Worm (Caenorhabditis elegans) whole organism, L3 larva: ENCODE results near the gene C25H3.11.

Experiments used
- ZK546.5 ChIP-seq: sonication (generic microtip); optimal IDR thresholded peaks from 2 replicates; lab custom pipeline; 2017; ENCODE audit warnings: missing biosample characterization, missing genetic modification characterization
- ceh-16 ChIP-seq: sonication (generic microtip); optimal IDR thresholded peaks from 2 replicates; lab custom pipeline; 2017; ENCODE audit warnings: missing biosample characterization, missing genetic modification characterization
- ceh-82 ChIP-seq: fragments of 150-350 bp; optimal IDR thresholded peaks from 2 replicates; lab custom pipeline; 2014; ENCODE audit warnings: missing biosample characterization, missing genetic modification characterization
- daf-12 ChIP-seq: fragments of 150-350 bp; optimal IDR thresholded peaks from 2 replicates; lab custom pipeline; 2014; ENCODE audit warnings: missing biosample characterization, missing genetic modification reagents, missing genetic modification characterization
- egl-27 ChIP-seq: sonication (generic microtip); optimal IDR thresholded peaks from 4 replicates; lab custom pipeline; 2017; ENCODE audit warnings: missing biosample characterization, missing genetic modification reagents, missing genetic modification characterization
- egl-5 ChIP-seq: fragments of 150-350 bp; optimal IDR thresholded peaks from 2 replicates; lab custom pipeline; 2017; ENCODE audit warnings: missing biosample characterization, missing genetic modification reagents, missing genetic modification characterization, inconsistent platforms
- elt-2 ChIP-seq: sonication (generic microtip); optimal IDR thresholded peaks from 2 replicates; lab custom pipeline; 2016; ENCODE audit warnings: missing genetic modification reagents, mild to moderate bottlenecking, missing genetic modification characterization, missing compliant biosample characterization
- elt-3 ChIP-seq, 3 experiments: fragments of 150-350 bp in 1 of 3; sonication (generic microtip) in 2 of 3; optimal IDR thresholded peaks; 2 replicates in 2 of 3; 4 replicates in 1 of 3; lab custom pipeline; 2014 to 2017; ENCODE audit warnings: missing biosample characterization in 3 of 3, missing genetic modification characterization in 3 of 3
- fkh-10 ChIP-seq: sonication (generic microtip); optimal IDR thresholded peaks from 2 replicates; lab custom pipeline; 2017; ENCODE audit warnings: missing biosample characterization, missing genetic modification reagents, missing genetic modification characterization
- fkh-2 ChIP-seq: fragments of 150-350 bp; optimal IDR thresholded peaks from 2 replicates; lab custom pipeline; 2014; ENCODE audit warnings: missing biosample characterization, missing genetic modification reagents, missing genetic modification characterization
- fos-1 ChIP-seq: fragments of 150-350 bp; optimal IDR thresholded peaks from 2 replicates; lab custom pipeline; 2014; ENCODE audit warnings: missing biosample characterization, missing genetic modification characterization
- hmg-11 ChIP-seq: sonication (generic microtip); optimal IDR thresholded peaks from 2 replicates; lab custom pipeline; 2016; ENCODE audit warnings: missing genetic modification characterization, missing compliant biosample characterization
- jun-1 ChIP-seq: fragments of 150-350 bp; optimal IDR thresholded peaks from 2 replicates; lab custom pipeline; 2014; ENCODE audit warnings: missing biosample characterization, missing genetic modification reagents, missing genetic modification characterization
- lin-15B ChIP-seq: fragments of 150-350 bp; optimal IDR thresholded peaks from 2 replicates; lab custom pipeline; 2014; ENCODE audit warnings: missing biosample characterization, missing genetic modification characterization
- lin-39 ChIP-seq: fragments of 150-350 bp; optimal IDR thresholded peaks from 2 replicates; lab custom pipeline; 2018; ENCODE audit warnings: missing biosample characterization, missing genetic modification reagents, missing genetic modification characterization
- lsy-12 ChIP-seq: sonication (generic microtip); optimal IDR thresholded peaks from 2 replicates; lab custom pipeline; 2016; ENCODE audit warnings: mild to moderate bottlenecking, missing genetic modification characterization, missing compliant biosample characterization
- mdl-1 ChIP-seq: fragments of 150-350 bp; optimal IDR thresholded peaks from 2 replicates; lab custom pipeline; 2014; ENCODE audit warnings: missing biosample characterization, missing genetic modification characterization
- mml-1 ChIP-seq: fragments of 150-350 bp; sonication (generic microtip); optimal IDR thresholded peaks from 3 replicates; lab custom pipeline; 2014; ENCODE audit warnings: missing biosample characterization, missing genetic modification characterization
- nfya-1 ChIP-seq: sonication (generic microtip); optimal IDR thresholded peaks from 2 replicates; lab custom pipeline; 2017; ENCODE audit warnings: missing genetic modification characterization, mild to moderate bottlenecking, missing compliant biosample characterization, antibody characterized with exemption, moderate library complexity; ENCODE audit not compliant: insufficient read depth
- nhr-11 ChIP-seq: fragments of 150-350 bp; optimal IDR thresholded peaks from 2 replicates; lab custom pipeline; 2014; ENCODE audit warnings: missing biosample characterization, missing genetic modification characterization
- nhr-12 ChIP-seq: fragments of 150-350 bp; optimal IDR thresholded peaks from 2 replicates; lab custom pipeline; 2014; ENCODE audit warnings: missing biosample characterization, missing genetic modification characterization
- nhr-23 ChIP-seq: fragments of 150-350 bp; optimal IDR thresholded peaks from 2 replicates; lab custom pipeline; 2014; ENCODE audit warnings: missing biosample characterization, missing genetic modification reagents, missing genetic modification characterization
- nhr-237 ChIP-seq: fragments of 150-350 bp; optimal IDR thresholded peaks from 2 replicates; lab custom pipeline; 2014; ENCODE audit warnings: missing biosample characterization, missing genetic modification characterization
- nhr-25 ChIP-seq: sonication (generic microtip); optimal IDR thresholded peaks from 2 replicates; lab custom pipeline; 2017; ENCODE audit warnings: missing biosample characterization, missing genetic modification characterization
- nhr-28 ChIP-seq: fragments of 150-350 bp; optimal IDR thresholded peaks from 2 replicates; lab custom pipeline; 2014; ENCODE audit warnings: missing biosample characterization, missing genetic modification characterization
- nhr-43 ChIP-seq: sonication (generic microtip); optimal IDR thresholded peaks from 2 replicates; lab custom pipeline; 2016; ENCODE audit warnings: mild to moderate bottlenecking, missing genetic modification characterization, missing compliant biosample characterization; ENCODE audit not compliant: poor library complexity, severe bottlenecking
- nhr-76 ChIP-seq: fragments of 150-350 bp; sonication (generic microtip); optimal IDR thresholded peaks from 5 replicates; lab custom pipeline; 2014; ENCODE audit warnings: missing biosample characterization, missing genetic modification characterization
- pha-4 ChIP-seq: fragments of 150-350 bp; optimal IDR thresholded peaks from 2 replicates; lab custom pipeline; 2014; ENCODE audit warnings: missing biosample characterization, missing genetic modification reagents, missing genetic modification characterization
- pqm-1 ChIP-seq: fragments of 150-350 bp; optimal IDR thresholded peaks from 2 replicates; lab custom pipeline; 2017; ENCODE audit warnings: missing biosample characterization, missing genetic modification characterization, inconsistent platforms
- sea-2 ChIP-seq: fragments of 150-350 bp; sonication (generic microtip); optimal IDR thresholded peaks from 4 replicates; lab custom pipeline; 2014; ENCODE audit warnings: missing biosample characterization, missing genetic modification reagents, missing genetic modification characterization
- skn-1 ChIP-seq: fragments of 150-350 bp; optimal IDR thresholded peaks from 2 replicates; lab custom pipeline; 2014; ENCODE audit warnings: missing biosample characterization, missing genetic modification characterization
- snpc-4 ChIP-seq: fragments of 150-350 bp; optimal IDR thresholded peaks from 2 replicates; lab custom pipeline; 2014; ENCODE audit warnings: missing biosample characterization, missing genetic modification characterization
- tbx-2 ChIP-seq: sonication (generic microtip); optimal IDR thresholded peaks from 2 replicates; lab custom pipeline; 2016; ENCODE audit warnings: mild to moderate bottlenecking, missing genetic modification characterization, missing compliant biosample characterization
- unc-39 ChIP-seq: sonication (generic microtip); optimal IDR thresholded peaks from 4 replicates; lab custom pipeline; 2017; ENCODE audit warnings: missing biosample characterization, missing genetic modification characterization
- unc-62 ChIP-seq: fragments of 150-350 bp; sonication (generic microtip); optimal IDR thresholded peaks from 4 replicates; lab custom pipeline; 2014; ENCODE audit warnings: missing biosample characterization, missing genetic modification reagents, missing genetic modification characterization
- zag-1 ChIP-seq: fragments of 150-350 bp; optimal IDR thresholded peaks from 2 replicates; lab custom pipeline; 2014; ENCODE audit warnings: missing biosample characterization, missing genetic modification characterization
- ztf-4 ChIP-seq: fragments of 150-350 bp; optimal IDR thresholded peaks from 2 replicates; lab custom pipeline; 2014; ENCODE audit warnings: missing biosample characterization, missing genetic modification characterization

The C25H3.11 gene

ce11 chrII:5660155-5660554 lies 28.7 kb downstream of the C25H3.11 start:
- TF ChIP-seq lsy-12 (tag; lab: Kevin White, UChicago) (no peak), nhr-12 (tag; lab: Kevin White, UChicago) (no peak), fkh-2 (no peak), fos-1 (no peak), fkh-10 (GFP tag; lab: Kevin White, UChicago) (no peak), nhr-11 (tag; lab: Kevin White, UChicago) (no peak), nhr-28 (tag; lab: Kevin White, UChicago) (no peak)

DNA sequence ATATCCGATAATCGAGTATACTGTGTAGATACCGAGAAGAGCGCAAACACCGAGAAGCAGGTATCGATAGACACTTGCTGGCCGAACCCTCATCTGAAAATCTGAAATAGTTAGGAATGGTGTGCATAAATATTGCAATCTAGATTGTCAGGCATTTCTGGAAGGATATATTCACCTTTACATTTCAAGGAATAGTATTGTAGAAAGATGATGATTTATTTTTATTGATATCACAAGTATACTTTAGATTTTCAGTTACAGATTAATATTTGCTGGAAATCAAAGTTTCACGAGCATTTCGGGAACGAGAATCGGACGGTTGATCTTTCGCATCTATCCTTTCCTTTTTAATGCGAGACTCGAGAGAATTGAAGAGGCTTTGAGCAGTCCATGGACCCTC lies 29.2 kb downstream of the C25H3.11 start, which contains the start of gene fut-3:
Gene fut-3 (minus strand): TSS at position 101 of the 400 bp plus-strand sequence.
- TF ChIP-seq tbx-2 (tag; lab: Kevin White, UChicago) (no peak), nhr-237 (tag; lab: Kevin White, UChicago) (no peak)

DNA sequence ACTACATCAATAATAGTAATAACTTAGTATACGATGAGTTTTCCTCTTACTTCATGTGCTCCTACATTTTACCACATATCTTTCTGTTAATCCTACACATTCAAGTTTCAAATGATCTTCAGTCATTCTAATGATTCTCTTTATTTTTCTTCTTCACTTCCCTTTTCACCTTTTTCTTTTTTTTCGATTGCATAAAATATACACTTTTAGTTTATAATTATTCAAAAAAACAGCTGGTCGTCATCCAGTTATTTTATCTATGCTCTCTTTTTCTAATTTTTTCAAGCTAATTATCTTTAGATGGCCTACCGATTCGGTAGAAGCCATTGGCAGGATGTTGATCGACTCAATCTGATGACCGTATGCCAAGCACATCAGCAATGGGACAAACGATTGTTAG lies 34.6 kb downstream of the C25H3.11 start, which contains the start of gene F59E12.1:
Gene F59E12.1 (plus strand): TSS at position 301 of the 400 bp plus-strand sequence.
- TF ChIP-seq mdl-1 (tag; lab: Kevin White, UChicago) (no peak), nhr-11 (tag; lab: Kevin White, UChicago) (no peak), nfya-1 (tag; lab: Kevin White, UChicago) (no peak), elt-3 (tag; optimal IDR thresholded peaks at IDR 0.05; lab: Kevin White, UChicago) (no peak)

DNA sequence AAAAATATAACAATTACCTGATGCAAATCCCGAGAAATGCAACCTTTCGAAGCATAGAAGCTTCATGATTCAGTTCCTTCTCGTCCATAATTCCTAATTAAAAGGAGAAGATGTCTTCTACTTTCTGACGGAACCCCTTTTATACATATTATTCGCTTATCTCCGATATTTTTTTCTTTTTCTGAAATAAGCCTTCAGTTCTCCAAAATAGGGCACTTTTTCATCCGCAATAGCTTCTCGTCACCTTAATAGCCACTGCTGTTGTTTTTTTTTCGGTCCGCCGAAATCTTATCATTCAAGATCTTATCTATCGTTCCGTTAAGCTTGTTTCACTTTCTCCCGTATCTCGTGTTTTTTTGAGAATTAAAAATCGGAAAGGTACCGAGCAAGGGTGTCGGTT lies 36.5 kb downstream of the C25H3.11 start, which contains the start of gene bli-2:
Gene bli-2 (minus strand): TSS at position 101 of the 400 bp plus-strand sequence.
- TF ChIP-seq mml-1: no peak
- no peak for TF ChIP-seq ztf-4 (tag; lab: Kevin White, UChicago)
- TF ChIP-seq zag-1 (tag; lab: Kevin White, UChicago): no peak
- TF ChIP-seq nhr-43 (tag; lab: Kevin White, UChicago): no peak
- TF ChIP-seq fkh-2: no peak
- no peak for TF ChIP-seq fos-1
- no peak for TF ChIP-seq ceh-82 (tag; lab: Kevin White, UChicago)
- TF ChIP-seq nhr-76: no peak
- TF ChIP-seq ceh-16 (tag; lab: Kevin White, UChicago): no peak
- TF ChIP-seq unc-62 (GFP tag; lab: Kevin White, UChicago): no peak

DNA sequence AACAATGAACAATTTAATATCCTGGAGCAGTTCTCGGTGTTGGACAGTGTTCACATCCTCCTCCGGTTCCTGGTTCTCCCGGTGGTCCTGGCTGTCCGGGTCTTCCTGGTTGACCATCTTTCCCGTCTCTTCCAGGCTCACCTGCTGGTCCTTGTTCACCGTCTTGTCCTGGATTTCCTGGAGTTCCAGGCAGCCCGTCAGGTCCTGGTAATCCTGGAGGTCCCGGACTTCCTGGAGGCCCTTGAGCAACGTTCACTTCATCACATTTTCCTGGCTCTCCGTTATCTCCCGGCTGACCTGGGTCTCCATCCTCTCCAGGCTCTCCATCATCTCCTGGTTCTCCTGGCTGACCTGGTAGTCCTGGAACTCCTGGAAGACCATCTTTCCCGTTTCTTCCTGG lies 37.4 kb downstream of the C25H3.11 start:
- TF ChIP-seq nhr-237 (tag; lab: Kevin White, UChicago) (no peak), pqm-1 (tag; lab: Kevin White, UChicago) (no peak), jun-1 (tag; lab: Kevin White, UChicago) (no peak), nhr-76 (no peak), daf-12 (tag; lab: Kevin White, UChicago) (no peak), pha-4 (tag; lab: Kevin White, UChicago) (no peak), lin-15B (no peak), skn-1 (tag; lab: Kevin White, UChicago) (no peak), sea-2 (GFP tag; lab: Kevin White, UChicago) (no peak), mdl-1 (tag; lab: Kevin White, UChicago) (no peak), unc-39 (tag; lab: Kevin White, UChicago) (no peak), zag-1 (tag; lab: Kevin White, UChicago) (no peak)

DNA sequence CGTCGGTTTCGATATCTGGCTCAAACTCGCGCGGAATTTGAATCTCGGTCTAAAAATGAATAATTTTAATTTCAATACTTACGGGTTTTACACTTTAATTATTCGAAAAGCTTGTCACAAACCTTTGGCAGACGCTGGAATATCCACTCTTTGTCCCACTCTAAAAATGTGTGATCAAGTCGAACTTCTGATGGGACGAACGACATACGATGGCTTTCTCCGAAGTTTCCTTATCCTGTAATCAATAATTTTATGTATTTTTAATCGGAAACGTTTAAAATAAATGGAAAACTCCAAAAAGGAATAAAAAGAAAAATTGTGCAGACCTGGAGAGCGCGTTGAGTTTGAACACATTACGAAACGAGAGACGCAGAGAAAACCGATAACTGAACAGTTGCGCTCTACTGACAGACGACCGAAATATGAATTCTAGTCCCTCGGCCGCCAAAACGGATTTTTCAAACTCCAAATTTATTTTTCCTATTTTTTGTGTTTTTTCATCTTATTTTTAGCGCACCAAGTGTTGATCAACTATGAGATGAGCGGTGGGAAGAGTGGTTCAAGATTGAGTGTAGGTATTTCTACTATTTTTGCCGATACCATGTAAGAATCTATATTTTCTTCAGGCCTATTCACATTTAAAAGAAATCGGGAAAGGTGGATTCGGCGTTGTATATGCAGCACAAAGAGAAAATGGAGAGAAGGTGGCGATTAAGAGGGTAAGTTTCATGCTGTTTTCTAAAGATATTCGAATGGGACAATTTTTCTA lies 39.4 kb downstream of the C25H3.11 start, which contains the start of the genes sam-4, F59E12.17 and zyg-1:
Gene sam-4 (minus strand): TSS at position 51 of the 769 bp plus-strand sequence.
Gene F59E12.17 (minus strand): TSS at position 235 of the 769 bp plus-strand sequence.
Gene zyg-1 (plus strand): TSS at position 513 of the 769 bp plus-strand sequence.
- TF ChIP-seq nhr-25 (tag; lab: Kevin White, UChicago) (peak; percentile 51), nfya-1 (tag; lab: Kevin White, UChicago) (peak; percentile 90), elt-2 (tag; lab: Kevin White, UChicago) (peak; percentile 52), lin-15B (peak; percentile 95), nhr-23 (tag; lab: Kevin White, UChicago) (peak; percentile 17), pqm-1 (tag; lab: Kevin White, UChicago) (peak; percentile 18), egl-5 (tag; lab: Kevin White, UChicago) (peak; percentile 63), mml-1 (no peak), egl-27 (no peak), elt-3 (tag; optimal IDR thresholded peaks at IDR 0.05; lab: Kevin White, UChicago) (no peak), hmg-11 (tag; lab: Kevin White, UChicago) (peak; percentile 35), nhr-43 (tag; lab: Kevin White, UChicago) (peak; percentile 6), ceh-82 (tag; lab: Kevin White, UChicago) (no peak), pha-4 (tag; lab: Kevin White, UChicago) (peak; percentile 87), lin-39 (tag; lab: Kevin White, UChicago) (peak; percentile 74), snpc-4 (tag; lab: Kevin White, UChicago) (no peak), unc-39 (tag; lab: Kevin White, UChicago) (no peak), fos-1 (no peak), skn-1 (tag; lab: Kevin White, UChicago) (no peak), ZK546.5 (tag; lab: Kevin White, UChicago) (no peak)
- TF ChIP-seq, all 47 proteins: peak for 11
